Fruit fly (Drosophila melanogaster): ENCODE measurements around the gene Amt.

Amt gene

dm6 chr3R:15262710-15263672, 14.1 kb upstream of the Amt start, which contains the start of the genes eIF2gamma and Set (continued):
- TF ChIP-seq CG18011 (GFP tag; optimal IDR thresholded peaks at IDR 0.05), result no peak
- TF ChIP-seq CG3281 (GFP tag; optimal IDR thresholded peaks at IDR 0.05), result no peak
- peak; percentile 91 for TF ChIP-seq Dll (GFP tag; IDR thresholded peaks at IDR 0.05; ENCODE audit: partially characterized antibody)
- TF ChIP-seq CG9215 (GFP tag; IDR thresholded peaks at IDR 0.05), result no peak
- no peak for TF ChIP-seq CG13296 (GFP tag; optimal IDR thresholded peaks at IDR 0.05)
- no peak for TF ChIP-seq CG33557 (GFP tag; optimal IDR thresholded peaks at IDR 0.05)
- TF ChIP-seq Hr51 (GFP tag; optimal IDR thresholded peaks at IDR 0.05), result peak in 1 of 2 experiments; percentile 14
- no peak for TF ChIP-seq sqz (GFP tag; optimal IDR thresholded peaks at IDR 0.05)
- no peak for TF ChIP-seq Dip2 (GFP tag; IDR thresholded peaks at IDR 0.05)
- TF ChIP-seq D (optimal IDR thresholded peaks at IDR 0.05), result peak; percentile 43
- no peak for TF ChIP-seq D (GFP tag; optimal IDR thresholded peaks at IDR 0.05)
- no peak for TF ChIP-seq grau (tag; optimal IDR thresholded peaks at IDR 0.05)
- TF ChIP-seq Asciz (GFP tag; optimal IDR thresholded peaks at IDR 0.05), result no peak
- no peak for TF ChIP-seq Hey (tag; optimal IDR thresholded peaks at IDR 0.05)
- TF ChIP-seq dysf (GFP tag; IDR thresholded peaks at IDR 0.05), result peak; percentile 44; the same call in 1 of the 3 replicates
- TF ChIP-seq CG13775 (GFP tag; optimal IDR thresholded peaks at IDR 0.05), result peak; percentile 11
- TF ChIP-seq CG10209 (GFP tag; optimal IDR thresholded peaks at IDR 0.05), result no peak
- no peak for TF ChIP-seq CG17612 (GFP tag; IDR thresholded peaks at IDR 0.05)
- TF ChIP-seq vfl (GFP tag; optimal IDR thresholded peaks at IDR 0.05), result peak; percentile 35
- TF ChIP-seq CG17829 (tag; optimal IDR thresholded peaks at IDR 0.05), result peak; percentile 54
- no peak for TF ChIP-seq CG32772 (GFP tag; IDR thresholded peaks at IDR 0.05)
- no peak for TF ChIP-seq run (tag; optimal IDR thresholded peaks at IDR 0.05)
- peak; percentile 29 for TF ChIP-seq HLH54F (GFP tag; optimal IDR thresholded peaks at IDR 0.05)
- TF ChIP-seq CG1832 (GFP tag; optimal IDR thresholded peaks at IDR 0.05), result no peak
- peak; percentile 20 for TF ChIP-seq Fer1 (GFP tag; optimal IDR thresholded peaks at IDR 0.05)
- peak; percentile 96 for TF ChIP-seq CG14860 (GFP tag; IDR thresholded peaks at IDR 0.05; ENCODE audit: partially characterized antibody)
- 0 out of 2 replicates have a peak, but pooled peaks have one; percentile 11 for TF ChIP-seq seq (GFP tag; IDR thresholded peaks at IDR 0.05)
- TF ChIP-seq pnt (GFP tag; optimal IDR thresholded peaks at IDR 0.05), result no peak
- TF ChIP-seq CG10565 (GFP tag; optimal IDR thresholded peaks at IDR 0.05), result no peak
- TF ChIP-seq ATbp (GFP tag; optimal IDR thresholded peaks at IDR 0.05), result no peak
- TF ChIP-seq Lpt (GFP tag; optimal IDR thresholded peaks at IDR 0.05), result no peak
- no peak for TF ChIP-seq CG14050 (GFP tag; IDR thresholded peaks at IDR 0.05)
- no peak for TF ChIP-seq dati (GFP tag; IDR thresholded peaks at IDR 0.05)
- no peak for TF ChIP-seq Fer2 (tag; optimal IDR thresholded peaks at IDR 0.05)
- no peak for TF ChIP-seq CG15269 (tag; optimal IDR thresholded peaks at IDR 0.05)
- TF ChIP-seq CG6254 (GFP tag; optimal IDR thresholded peaks at IDR 0.05), result no peak
- no peak for TF ChIP-seq az2 (GFP tag; optimal IDR thresholded peaks at IDR 0.05)
- TF ChIP-seq D19B (GFP tag; optimal IDR thresholded peaks at IDR 0.05), result no peak
- TF ChIP-seq Awh (GFP tag; IDR thresholded peaks at IDR 0.05), result 0 out of 2 replicates have a peak, but pooled peaks have one; percentile 7
- TF ChIP-seq Lhr (GFP tag; optimal IDR thresholded peaks at IDR 0.05), result no peak
- TF ChIP-seq Drgx (GFP tag; IDR thresholded peaks at IDR 0.05), result no peak
- TF ChIP-seq B-H1 (GFP tag; IDR thresholded peaks at IDR 0.05), result no peak
- peak; percentile 62 for TF ChIP-seq phol (tag; optimal IDR thresholded peaks at IDR 0.05)
- no peak for TF ChIP-seq NK7.1 (GFP tag; optimal IDR thresholded peaks at IDR 0.05)
- peak; percentile 22 for TF ChIP-seq CG30403 (GFP tag; optimal IDR thresholded peaks at IDR 0.05)
- TF ChIP-seq CG4404 (GFP tag; IDR thresholded peaks at IDR 0.05), result no peak
- TF ChIP-seq insv (GFP tag; optimal IDR thresholded peaks at IDR 0.05), result peak in 1 of 2 experiments; percentile 4
- TF ChIP-seq Nf-YA (GFP tag; IDR thresholded peaks at IDR 0.05), result no peak

Measured in whole organism, embryonic.